Fruit fly (Drosophila melanogaster) whole organism, embryonic: ENCODE data around the gene CG1463.
A peak's percentile ranks its signal among the peaks of the same experiment; 100 is the strongest.

Source experiments
- Bgb ChIP-seq: fragments of 200-800 bp; sonication (Bioruptor generic); IDR thresholded peaks from 2 replicates; pipeline ENCODE4 v1.3.6; 2022; ENCODE audit warnings: missing biosample characterization, missing genetic modification characterization; ENCODE audit not compliant: partially characterized antibody
- CG10543 ChIP-seq: fragments of 200-800 bp; sonication (Bioruptor generic); optimal IDR thresholded peaks from 3 replicates; lab custom pipeline; 2017; ENCODE audit warnings: missing biosample characterization, mild to moderate bottlenecking, missing genetic modification characterization, moderate library complexity
- CG11560 ChIP-seq: fragments of 200-800 bp; sonication (Bioruptor generic); IDR thresholded peaks from 3 replicates; pipeline ENCODE4 v1.3.6; 2022; ENCODE audit warnings: missing biosample characterization, missing genetic modification characterization
- CG11696 ChIP-seq: fragments of 200-800 bp; sonication (Bioruptor generic); IDR thresholded peaks from 2 replicates; pipeline ENCODE4 v1.3.6; 2022; ENCODE audit warnings: missing biosample characterization, missing genetic modification characterization
- CG12155 ChIP-seq: fragments of 200-800 bp; sonication (Bioruptor generic); optimal IDR thresholded peaks from 3 replicates; lab custom pipeline; 2016; ENCODE audit warnings: missing biosample characterization, missing genetic modification characterization
- CG12219 ChIP-seq: fragments of 200-800 bp; sonication (Bioruptor generic); optimal IDR thresholded peaks from 3 replicates; lab custom pipeline; 2018; ENCODE audit warnings: missing biosample characterization, mild to moderate bottlenecking, missing genetic modification characterization
- CG17802 ChIP-seq: fragments of 200-800 bp; sonication (Bioruptor generic); optimal IDR thresholded peaks from 2 replicates; lab custom pipeline; 2018; ENCODE audit warnings: missing biosample characterization, mild to moderate bottlenecking, missing genetic modification characterization, moderate library complexity
- CG1792 ChIP-seq: fragments of 200-800 bp; sonication (Bioruptor generic); optimal IDR thresholded peaks from 2 replicates; lab custom pipeline; 2016; ENCODE audit warnings: missing biosample characterization, missing genetic modification characterization
- CG1832 ChIP-seq: fragments of 200-800 bp; sonication (Bioruptor generic); optimal IDR thresholded peaks from 2 replicates; lab custom pipeline; 2017; ENCODE audit warnings: missing biosample characterization, mild to moderate bottlenecking, missing genetic modification characterization, inconsistent platforms
- CG2129 ChIP-seq: fragments of 200-800 bp; sonication (Bioruptor generic); IDR thresholded peaks from 2 replicates; pipeline ENCODE4 v1.3.6; 2022; ENCODE audit warnings: missing biosample characterization, missing genetic modification characterization; ENCODE audit not compliant: partially characterized antibody
- CG2712 ChIP-seq: fragments of 200-800 bp; optimal IDR thresholded peaks from 3 replicates; lab custom pipeline; 2019; ENCODE audit warnings: missing biosample characterization, mild to moderate bottlenecking, missing genetic modification characterization, moderate library complexity
- CG3065 ChIP-seq: fragments of 200-800 bp; sonication (Bioruptor generic); optimal IDR thresholded peaks from 2 replicates; lab custom pipeline; 2016; ENCODE audit warnings: missing biosample characterization, missing genetic modification characterization
- CG31224 ChIP-seq: fragments of 200-800 bp; sonication (Bioruptor generic); IDR thresholded peaks from 2 replicates; pipeline ENCODE4 v1.3.6; 2022; ENCODE audit warnings: missing biosample characterization, missing genetic modification characterization
- CG4404 ChIP-seq: fragments of 200-800 bp; sonication (Bioruptor generic); IDR thresholded peaks from 2 replicates; pipeline ENCODE4 v1.3.6; 2022; ENCODE audit warnings: missing biosample characterization, missing genetic modification characterization
- CG4617 ChIP-seq: fragments of 200-800 bp; sonication (Bioruptor generic); optimal IDR thresholded peaks from 3 replicates; lab custom pipeline; 2016; ENCODE audit warnings: missing biosample characterization, missing genetic modification characterization, borderline replicate concordance
- CG6791 ChIP-seq: fragments of 200-800 bp; sonication (Bioruptor generic); IDR thresholded peaks from 3 replicates; pipeline ENCODE4 v1.3.6; 2022; ENCODE audit warnings: missing biosample characterization, missing genetic modification characterization; ENCODE audit not compliant: partially characterized antibody
- CG7745 ChIP-seq: fragments of 200-800 bp; sonication (Bioruptor generic); optimal IDR thresholded peaks from 2 replicates; lab custom pipeline; 2018; ENCODE audit warnings: missing biosample characterization, mild to moderate bottlenecking, missing genetic modification characterization, moderate library complexity
- CG9727 ChIP-seq: fragments of 200-800 bp; sonication (Bioruptor generic); optimal IDR thresholded peaks from 3 replicates; lab custom pipeline; 2017; ENCODE audit warnings: missing biosample characterization, mild to moderate bottlenecking, missing genetic modification characterization
- CG9797 ChIP-seq: fragments of 200-800 bp; sonication (Bioruptor generic); optimal IDR thresholded peaks from 3 replicates; lab custom pipeline; 2018; ENCODE audit warnings: missing biosample characterization, mild to moderate bottlenecking, missing genetic modification characterization
- Chrac-16 ChIP-seq: fragments of 200-800 bp; sonication (Bioruptor generic); optimal IDR thresholded peaks from 3 replicates; lab custom pipeline; 2016; ENCODE audit warnings: missing biosample characterization, missing genetic modification characterization
- Dek ChIP-seq: fragments of 200-800 bp; sonication (Bioruptor generic); optimal IDR thresholded peaks from 3 replicates; lab custom pipeline; 2019; ENCODE audit warnings: missing biosample characterization, mild to moderate bottlenecking, missing genetic modification characterization, moderate library complexity
- Eip74EF ChIP-seq, 2 experiments: fragments of 200-800 bp in 1 of 2; fragments of >200 bp in 1 of 2; sonication (Bioruptor generic) in 1 of 2; optimal IDR thresholded peaks; 2 replicates each; lab custom pipeline; 2017 to 2019; ENCODE audit warnings: missing biosample characterization in 2 of 2, missing genetic modification characterization in 2 of 2, mild to moderate bottlenecking in 1 of 2, moderate library complexity in 1 of 2
- H15 ChIP-seq: fragments of 200-800 bp; sonication (Bioruptor generic); IDR thresholded peaks from 3 replicates; pipeline ENCODE4 v1.3.6; 2022; ENCODE audit warnings: missing biosample characterization, missing genetic modification characterization
- Hr78 ChIP-seq, 2 experiments: fragments of 200-800 bp in 1 of 2; fragments of >200 bp in 1 of 2; sonication (Bioruptor generic) in 1 of 2; optimal IDR thresholded peaks; 2 replicates each; lab custom pipeline; 2017 to 2019; ENCODE audit warnings: missing biosample characterization in 2 of 2, missing genetic modification characterization in 2 of 2, mild to moderate bottlenecking in 1 of 2, moderate library complexity in 1 of 2
- Mad ChIP-seq: fragments of 200-800 bp; sonication (Bioruptor generic); optimal IDR thresholded peaks from 2 replicates; lab custom pipeline; 2016; ENCODE audit warnings: missing biosample characterization, missing genetic modification characterization
- Pdp1 ChIP-seq, 2 experiments: fragments of 200-800 bp; sonication (Bioruptor generic); optimal IDR thresholded peaks; 3 replicates each; lab custom pipeline; 2016; ENCODE audit warnings: missing biosample characterization in 2 of 2, missing genetic modification characterization in 2 of 2, mild to moderate bottlenecking in 1 of 2, moderate library complexity in 1 of 2
- Side ChIP-seq: fragments of 200-800 bp; sonication (Bioruptor generic); optimal IDR thresholded peaks from 2 replicates; lab custom pipeline; 2016; ENCODE audit warnings: missing biosample characterization, missing genetic modification characterization
- Vsx1 ChIP-seq: fragments of 200-800 bp; sonication (Bioruptor generic); optimal IDR thresholded peaks from 2 replicates; lab custom pipeline; 2017; ENCODE audit warnings: missing biosample characterization, mild to moderate bottlenecking, missing genetic modification characterization, missing genetic modification reagents
- ac ChIP-seq: fragments of 200-800 bp; sonication (Bioruptor generic); optimal IDR thresholded peaks from 3 replicates; lab custom pipeline; 2017; ENCODE audit warnings: missing biosample characterization, mild to moderate bottlenecking, missing genetic modification characterization
- ara ChIP-seq: fragments of 200-800 bp; sonication (Bioruptor generic); IDR thresholded peaks from 2 replicates; pipeline ENCODE4 v1.3.6; 2022; ENCODE audit warnings: missing biosample characterization, missing genetic modification characterization
- br ChIP-seq: fragments of >200 bp; optimal IDR thresholded peaks from 2 replicates; lab custom pipeline; 2017
- cad ChIP-seq: fragments of >200 bp; optimal IDR thresholded peaks from 2 replicates; lab custom pipeline; 2017; ENCODE audit warnings: missing biosample characterization, missing genetic modification characterization
- crc ChIP-seq: fragments of 200-800 bp; sonication (Bioruptor generic); optimal IDR thresholded peaks from 2 replicates; lab custom pipeline; 2016; ENCODE audit warnings: missing biosample characterization, missing genetic modification characterization
- dm ChIP-seq: fragments of 200-800 bp; sonication (Bioruptor generic); optimal IDR thresholded peaks from 3 replicates; lab custom pipeline; 2016; ENCODE audit warnings: missing biosample characterization, missing genetic modification characterization
- fd96Cb ChIP-seq: fragments of 200-800 bp; sonication (Bioruptor generic); optimal IDR thresholded peaks from 2 replicates; lab custom pipeline; 2018; ENCODE audit warnings: missing biosample characterization, mild to moderate bottlenecking, missing genetic modification characterization, moderate library complexity
- fu2 ChIP-seq: fragments of 200-800 bp; sonication (Bioruptor generic); optimal IDR thresholded peaks from 2 replicates; lab custom pipeline; 2016; ENCODE audit warnings: missing biosample characterization, missing genetic modification characterization
- ind ChIP-seq: fragments of 200-800 bp; sonication (Bioruptor generic); optimal IDR thresholded peaks from 3 replicates; lab custom pipeline; 2016; ENCODE audit warnings: missing biosample characterization, missing genetic modification characterization
- kni ChIP-seq: fragments of 200-800 bp; sonication (Bioruptor generic); optimal IDR thresholded peaks from 3 replicates; lab custom pipeline; 2017; ENCODE audit warnings: mild to moderate bottlenecking, missing biosample characterization, missing genetic modification reagents, missing genetic modification characterization
- lbe ChIP-seq: fragments of 200-800 bp; sonication (Bioruptor generic); optimal IDR thresholded peaks from 2 replicates; lab custom pipeline; 2016; ENCODE audit warnings: missing biosample characterization, mild to moderate bottlenecking, missing genetic modification characterization
- mam ChIP-seq: fragments of 200-800 bp; sonication (Bioruptor generic); optimal IDR thresholded peaks from 3 replicates; lab custom pipeline; 2016; ENCODE audit warnings: missing biosample characterization, missing genetic modification characterization
- org-1 ChIP-seq: fragments of 200-800 bp; sonication (Bioruptor generic); optimal IDR thresholded peaks from 2 replicates; lab custom pipeline; 2017; ENCODE audit warnings: missing biosample characterization, missing genetic modification characterization
- pfk ChIP-seq: fragments of 200-800 bp; sonication (Bioruptor generic); optimal IDR thresholded peaks from 2 replicates; lab custom pipeline; 2018; ENCODE audit warnings: missing biosample characterization, mild to moderate bottlenecking, missing genetic modification characterization, moderate library complexity
- pros ChIP-seq: fragments of 200-800 bp; sonication (Bioruptor generic); optimal IDR thresholded peaks from 3 replicates; lab custom pipeline; 2019; ENCODE audit warnings: missing biosample characterization, mild to moderate bottlenecking, missing genetic modification characterization, moderate library complexity
- sna ChIP-seq: fragments of 200-800 bp; sonication (Bioruptor generic); IDR thresholded peaks from 2 replicates; pipeline ENCODE4 v1.3.6; 2022; ENCODE audit warnings: missing biosample characterization, missing genetic modification characterization; ENCODE audit not compliant: partially characterized antibody
- so ChIP-seq: fragments of 200-800 bp; sonication (Bioruptor generic); IDR thresholded peaks from 3 replicates; pipeline ENCODE4 v1.3.6; 2022; ENCODE audit warnings: missing biosample characterization, missing genetic modification characterization
- tgo ChIP-seq: fragments of 200-800 bp; sonication (Bioruptor generic); IDR thresholded peaks from 3 replicates; pipeline ENCODE4 v1.3.6; 2022; ENCODE audit warnings: missing biosample characterization, missing genetic modification characterization
- unpg ChIP-seq: fragments of 200-800 bp; sonication (Bioruptor generic); optimal IDR thresholded peaks from 3 replicates; lab custom pipeline; 2018; ENCODE audit warnings: missing biosample characterization, mild to moderate bottlenecking, missing genetic modification characterization, moderate library complexity
- vvl ChIP-seq: fragments of 200-800 bp; sonication (Bioruptor generic); IDR thresholded peaks from 2 replicates; pipeline ENCODE4 v1.3.6; 2022; ENCODE audit warnings: missing biosample characterization, missing genetic modification characterization

Gene CG1463

DNA sequence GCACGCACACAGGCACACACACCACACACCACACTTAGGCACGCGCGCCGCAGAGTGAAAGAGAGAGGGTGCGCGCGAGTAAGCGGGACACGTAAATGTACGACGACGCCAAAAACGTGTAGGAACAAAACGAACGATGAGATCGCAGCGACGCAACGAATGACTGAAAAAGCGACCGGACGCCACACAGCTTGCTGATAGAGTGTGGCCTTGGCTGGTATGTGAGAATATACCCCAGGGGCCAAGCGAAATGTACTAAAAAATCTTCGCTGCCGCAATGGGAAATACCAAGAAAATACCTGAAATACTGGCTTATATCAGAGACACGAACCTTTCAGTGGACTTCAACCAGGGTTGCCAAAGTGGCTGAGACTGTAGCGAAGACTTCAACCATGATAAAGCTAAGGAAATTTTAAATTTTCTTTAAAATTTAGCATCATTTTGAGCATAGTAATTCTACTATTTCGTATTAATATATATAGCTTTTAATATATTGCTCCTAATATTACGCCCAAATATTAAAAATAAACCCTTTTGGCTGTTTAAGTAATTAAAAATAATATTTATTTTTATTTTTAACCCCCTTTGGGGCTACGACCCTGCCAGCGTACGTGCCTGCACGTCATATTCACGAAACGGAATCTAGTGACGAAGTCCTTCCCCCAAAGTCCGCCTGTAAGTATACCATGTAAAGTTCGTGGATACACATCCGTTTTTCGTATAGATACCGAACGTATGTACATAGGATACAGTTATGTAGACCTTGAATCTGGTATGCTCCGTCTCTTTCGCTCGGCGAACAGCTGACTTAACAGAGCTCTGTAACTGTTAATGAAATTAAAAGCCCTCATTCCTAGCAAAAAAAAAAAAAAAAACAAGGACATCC, 28.2 kb downstream of the CG1463 start, which contains the start of gene Pits (continued):
- no peak for TF ChIP-seq Mad (GFP tag; lab: Kevin White, UChicago)
- no peak for TF ChIP-seq Chrac-16 (GFP tag; lab: Kevin White, UChicago)
- peak; percentile 31 for TF ChIP-seq CG4617
- TF ChIP-seq CG6791 (GFP tag; lab: Robert Waterston, UW), result peak; percentile 51; the same call in 1 of the 3 replicates
- TF ChIP-seq CG3065 (GFP tag; lab: Kevin White, UChicago), result no peak
- TF ChIP-seq unpg, result peak; percentile 27
- peak; percentile 41; the same call in 2 of the 3 replicates for TF ChIP-seq tgo (GFP tag; lab: Robert Waterston, UW)
- TF ChIP-seq so, result no peak
- TF ChIP-seq CG9797 (GFP tag; lab: Kevin White, UChicago), result peak; percentile 98
- peak; percentile 42 for TF ChIP-seq Dek (tag; lab: Kevin White, UChicago)
- TF ChIP-seq sna (GFP tag; lab: Robert Waterston, UW), result no peak
- no peak for TF ChIP-seq CG2129 (GFP tag; lab: Robert Waterston, UW)
- TF ChIP-seq CG17802, result no peak
- no peak for TF ChIP-seq kni (GFP tag; lab: Kevin White, UChicago)
- no peak for TF ChIP-seq H15 (GFP tag; lab: Robert Waterston, UW)
- TF ChIP-seq br (lab: Kevin White, UChicago), result no peak
- TF ChIP-seq CG1832 (GFP tag; lab: Kevin White, UChicago), result peak; percentile 91
- TF ChIP-seq Pdp1 (GFP tag; optimal IDR thresholded peaks at IDR 0.05; lab: Kevin White, UChicago), result peak; percentile 26 to 70
- peak; percentile 54 for TF ChIP-seq Side
- TF ChIP-seq CG31224 (GFP tag; lab: Robert Waterston, UW), result no peak
- TF ChIP-seq crc (GFP tag; lab: Kevin White, UChicago), result no peak
- peak; percentile 57; the same call in 1 of the 2 replicates for TF ChIP-seq CG4404 (GFP tag; lab: Robert Waterston, UW)
- no peak for TF ChIP-seq org-1 (GFP tag; lab: Kevin White, UChicago)
- TF ChIP-seq CG7745 (tag; lab: Kevin White, UChicago), result no peak
- peak; percentile 95 for TF ChIP-seq pros
- TF ChIP-seq fd96Cb (tag; lab: Kevin White, UChicago), result peak; percentile 26
- TF ChIP-seq pfk (GFP tag; lab: Kevin White, UChicago), result peak; percentile 82
- peak; percentile 43 for TF ChIP-seq CG9727 (GFP tag; lab: Kevin White, UChicago)
- peak; percentile 42 for TF ChIP-seq CG12219
- peak; percentile 92 for TF ChIP-seq CG10543 (GFP tag; lab: Kevin White, UChicago)
- no peak for TF ChIP-seq ind (GFP tag; lab: Kevin White, UChicago)
- no peak for TF ChIP-seq Vsx1 (GFP tag; lab: Kevin White, UChicago)
- peak; percentile 86 for TF ChIP-seq dm
- TF ChIP-seq CG2712 (tag; lab: Kevin White, UChicago), result peak; percentile 40
- no peak for TF ChIP-seq ac
- TF ChIP-seq cad, result no peak
- peak; percentile 25 for TF ChIP-seq CG12155
- TF ChIP-seq Eip74EF (GFP tag; optimal IDR thresholded peaks at IDR 0.05; lab: Kevin White, UChicago), result peak in 1 of 2 experiments; percentile 41
- peak; percentile 47; the same call in 1 of the 3 replicates for TF ChIP-seq CG11560 (tag; lab: Robert Waterston, UW)
- peak; percentile 43 for TF ChIP-seq vvl (GFP tag; lab: Robert Waterston, UW)
- TF ChIP-seq mam (GFP tag; lab: Kevin White, UChicago), result no peak
- no peak for TF ChIP-seq lbe (GFP tag; lab: Kevin White, UChicago)
- TF ChIP-seq CG11696 (GFP tag; lab: Robert Waterston, UW), result 0 out of 2 replicates have a peak, but pooled peaks have one; percentile 10
- TF ChIP-seq ara (GFP tag; lab: Robert Waterston, UW), result peak; percentile 62
- peak; percentile 37 for TF ChIP-seq CG1792 (GFP tag; lab: Kevin White, UChicago)
- peak; percentile 76; the same call in 1 of the 2 replicates for TF ChIP-seq Bgb (GFP tag; lab: Robert Waterston, UW)
- TF ChIP-seq fu2 (GFP tag; lab: Kevin White, UChicago), result no peak
- no peak for TF ChIP-seq Hr78 (GFP tag; optimal IDR thresholded peaks at IDR 0.05; lab: Kevin White, UChicago)
